Worm (Caenorhabditis elegans) whole organism, L2 larva: ENCODE data around the gene popl-7.

Source experiments
- ceh-82 ChIP-seq: fragments of 150-350 bp; optimal IDR thresholded peaks from 2 replicates; lab custom pipeline; 2014; ENCODE audit warnings: missing biosample characterization, missing genetic modification characterization
- egl-27 ChIP-seq: sonication (generic microtip); optimal IDR thresholded peaks from 3 replicates; lab custom pipeline; 2017; ENCODE audit warnings: missing biosample characterization, missing genetic modification reagents, missing genetic modification characterization
- mab-5 ChIP-seq: fragments of 150-350 bp; optimal IDR thresholded peaks from 2 replicates; lab custom pipeline; 2014; ENCODE audit warnings: missing biosample characterization, missing genetic modification characterization
- nhr-237 ChIP-seq: fragments of 150-350 bp; optimal IDR thresholded peaks from 2 replicates; lab custom pipeline; 2014; ENCODE audit warnings: missing biosample characterization, missing genetic modification characterization
- nhr-25 ChIP-seq: fragments of 150-350 bp; sonication (generic microtip); optimal IDR thresholded peaks from 3 replicates; lab custom pipeline; 2014; ENCODE audit warnings: missing biosample characterization, missing genetic modification characterization
- nhr-6 ChIP-seq: fragments of 150-350 bp; optimal IDR thresholded peaks from 2 replicates; lab custom pipeline; 2014; ENCODE audit warnings: missing biosample characterization, missing genetic modification characterization
- sma-9 ChIP-seq, 2 experiments: fragments of 150-350 bp in 1 of 2; sonication (generic microtip) in 1 of 2; optimal IDR thresholded peaks; 2 replicates each; lab custom pipeline; 2014 to 2016; ENCODE audit warnings: missing genetic modification characterization in 2 of 2, mild to moderate bottlenecking in 1 of 2, missing biosample characterization in 1 of 2, missing compliant biosample characterization in 1 of 2, missing genetic modification reagents in 1 of 2, moderate library complexity in 1 of 2

ce11 chrIV:13396375-13396774 lies 25.9 kb downstream of the popl-7 start:
- TF ChIP-seq ceh-82 (no peak), sma-9 (GFP tag; optimal IDR thresholded peaks at IDR 0.05; lab: Kevin White, UChicago) (peak; percentile 63), sma-9 (tag; optimal IDR thresholded peaks at IDR 0.05; lab: Kevin White, UChicago) (no peak), nhr-6 (tag; lab: Kevin White, UChicago) (no peak), egl-27 (tag; lab: Kevin White, UChicago) (no peak), nhr-237 (no peak), nhr-25 (tag; lab: Kevin White, UChicago) (no peak), mab-5 (tag; lab: Kevin White, UChicago) (no peak)
